Worm (Caenorhabditis elegans): ENCODE results near the gene srb-6.
A peak's percentile ranks its signal among the peaks of the same experiment; 100 is the strongest.

srb-6 gene

ce11 chrII:10168905-10169782 lies 25.6 kb upstream of the srb-6 start, which contains the start of gene daf-19 (continued):
- no peak for TF ChIP-seq madf-5 (GFP tag; IDR thresholded peaks at IDR 0.05)
- TF ChIP-seq mxl-2 (GFP tag; conservative IDR thresholded peaks at IDR 0.05) = no peak
- peak; percentile 81 for TF ChIP-seq rbr-2 (tag; optimal IDR thresholded peaks at IDR 0.05)
- no peak for TF ChIP-seq lin-15B (tag; optimal IDR thresholded peaks at IDR 0.05)
- no peak for TF ChIP-seq php-3 (GFP tag; IDR thresholded peaks at IDR 0.05)
- no peak for TF ChIP-seq daf-8 (GFP tag; IDR thresholded peaks at IDR 0.05)
- TF ChIP-seq spr-3 (GFP tag; optimal IDR thresholded peaks at IDR 0.05) = no peak
- no peak for TF ChIP-seq skn-1 (tag; optimal IDR thresholded peaks at IDR 0.05)
- no peak for TF ChIP-seq lim-7 (GFP tag; IDR thresholded peaks at IDR 0.05)

DNA sequence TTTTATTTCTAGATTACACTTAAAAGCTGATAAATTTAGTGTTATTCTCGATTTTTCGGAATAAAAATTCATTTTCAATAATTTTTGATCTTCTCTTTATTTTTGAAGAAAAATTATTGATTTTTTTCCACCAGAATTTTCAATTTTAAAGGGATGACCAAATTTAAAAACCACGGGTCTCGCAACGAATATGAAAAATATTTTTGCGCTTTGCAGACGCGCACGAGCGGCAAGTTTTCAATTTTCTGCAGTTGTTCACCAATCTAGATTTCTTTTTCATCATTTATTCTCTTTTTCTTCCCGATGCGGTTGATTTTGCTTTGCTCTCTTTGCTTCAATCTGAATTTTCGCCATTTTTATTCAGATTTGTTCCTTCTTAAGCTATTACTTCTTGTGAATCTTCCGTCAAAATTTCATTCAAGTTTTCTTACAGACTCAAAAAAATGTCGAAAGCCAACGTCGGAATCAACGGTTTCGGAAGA lies 23.8 kb upstream of the srb-6 start, which contains the start of gene gpd-4:
Gene gpd-4, plus strand, starts transcription at position 432 of the 482 bp plus-strand sequence.
- TF ChIP-seq mep-1 (tag; optimal IDR thresholded peaks at IDR 0.05) (no peak), unc-130 (GFP tag; optimal IDR thresholded peaks at IDR 0.05) (peak; percentile 15), nhr-42 (GFP tag; IDR thresholded peaks at IDR 0.05) (no peak)

DNA sequence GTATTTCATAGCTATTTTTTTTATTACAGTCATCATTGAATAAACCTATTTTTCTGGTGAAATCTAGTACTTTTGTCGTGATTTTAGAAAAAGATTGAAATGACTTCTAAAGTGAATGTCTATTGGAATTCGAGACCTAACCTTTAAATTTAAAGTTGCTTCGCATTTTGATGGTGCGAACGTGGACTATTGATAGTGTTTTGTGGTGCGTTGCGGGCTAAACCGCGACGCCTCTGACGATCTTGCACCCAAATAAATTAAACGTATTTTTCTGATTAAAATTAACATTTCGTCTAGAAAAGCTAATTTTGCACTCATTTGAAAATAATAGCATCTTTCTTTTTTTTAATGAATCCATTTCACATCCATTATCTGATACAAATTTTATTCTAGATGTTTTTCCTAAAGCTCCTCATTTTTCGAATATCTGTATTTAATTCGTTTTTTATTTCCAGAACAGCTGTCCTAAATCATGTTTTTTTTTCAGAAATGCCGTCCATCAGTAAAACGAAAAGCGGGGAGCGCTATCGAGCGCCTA lies 22.2 kb upstream of the srb-6 start, which contains the start of gene wbp-11:
Gene wbp-11, plus strand, starts transcription at position 488 of the 538 bp plus-strand sequence.
- no peak for TF ChIP-seq aly-2 (tag; optimal IDR thresholded peaks at IDR 0.05)
- TF ChIP-seq daf-19 (GFP tag; conservative IDR thresholded peaks at IDR 0.05) = no peak
- TF ChIP-seq skn-1 (tag; optimal IDR thresholded peaks at IDR 0.05) = no peak
- no peak for TF ChIP-seq zip-11 (GFP tag; IDR thresholded peaks at IDR 0.05)
- TF ChIP-seq mes-2 (tag; optimal IDR thresholded peaks at IDR 0.05; ENCODE audit: poor library complexity, severe bottlenecking) = peak; percentile 52
- TF ChIP-seq egl-43 (GFP tag; IDR thresholded peaks at IDR 0.05) = no peak
- no peak for TF ChIP-seq nhr-25 (tag; optimal IDR thresholded peaks at IDR 0.05; ENCODE audit: borderline replicate concordance, insufficient read depth)
- TF ChIP-seq mxl-3 (GFP tag; optimal IDR thresholded peaks at IDR 0.05) = no peak
- peak; percentile 5 for TF ChIP-seq dve-1 (tag; optimal IDR thresholded peaks at IDR 0.05; ENCODE audit: insufficient read depth)
- no peak for TF ChIP-seq zfp-3 (GFP tag; conservative IDR thresholded peaks at IDR 0.05)
- TF ChIP-seq ztf-7 (tag; optimal IDR thresholded peaks at IDR 0.05) = no peak
- TF ChIP-seq zfp-2 (tag; optimal IDR thresholded peaks at IDR 0.05) = no peak
- TF ChIP-seq lsy-2 (tag; optimal IDR thresholded peaks at IDR 0.05) = peak in 1 of 2 experiments; percentile 24
- TF ChIP-seq ceh-44 (GFP tag; IDR thresholded peaks at IDR 0.05) = no peak
- TF ChIP-seq hif-1 (tag; optimal IDR thresholded peaks at IDR 0.05) = no peak
- TF ChIP-seq mdl-1 (tag; optimal IDR thresholded peaks at IDR 0.05) = no peak
- TF ChIP-seq ceh-28 (tag; optimal IDR thresholded peaks at IDR 0.05) = no peak
- no peak for TF ChIP-seq lin-1 (GFP tag; IDR thresholded peaks at IDR 0.05)
- no peak for TF ChIP-seq mep-1 (tag; optimal IDR thresholded peaks at IDR 0.05)
- no peak for TF ChIP-seq ZK546.5 (tag; optimal IDR thresholded peaks at IDR 0.05)
- peak; percentile 26 for TF ChIP-seq nhr-11 (tag; optimal IDR thresholded peaks at IDR 0.05)
- peak; percentile 65 for TF ChIP-seq lin-38 (GFP tag; IDR thresholded peaks at IDR 0.05)
- TF ChIP-seq ceh-32 (tag; optimal IDR thresholded peaks at IDR 0.05; ENCODE audit: poor library complexity) = no peak
- no peak for TF ChIP-seq nhr-77 (tag; optimal IDR thresholded peaks at IDR 0.05)
- no peak for TF ChIP-seq daf-16 (GFP tag; optimal IDR thresholded peaks at IDR 0.05)
- no peak for TF ChIP-seq daf-16 (tag; optimal IDR thresholded peaks at IDR 0.05)
- TF ChIP-seq vab-7 (GFP tag; IDR thresholded peaks at IDR 0.05) = no peak
- TF ChIP-seq nhr-41 (GFP tag; IDR thresholded peaks at IDR 0.05) = no peak

All from whole organism, L4 larva.